Fruit fly (Drosophila melanogaster): ENCODE measurements around the gene Rab11.

Gene Rab11

DNA sequence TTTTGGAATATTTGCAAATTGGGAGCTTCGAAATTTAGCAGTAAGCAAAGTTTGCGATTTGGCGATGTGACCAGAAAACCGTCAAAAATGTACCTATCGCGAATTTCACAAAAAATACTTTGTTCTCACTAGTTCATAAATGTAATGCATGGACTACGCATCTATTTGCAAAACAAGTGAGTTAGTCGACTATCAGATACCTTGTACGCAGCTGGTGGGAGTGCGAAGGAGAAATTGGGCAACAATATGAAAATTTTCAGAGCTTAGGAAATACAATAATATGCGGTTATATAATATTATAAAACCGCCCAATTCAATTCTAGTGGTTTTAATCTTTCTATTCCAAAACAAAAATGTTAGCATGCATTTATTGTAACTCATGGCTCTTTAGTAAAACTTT lies 7.6 kb downstream of the Rab11 start, which contains the start of gene Bdbt (continued):
- TF ChIP-seq fd64A (GFP tag; optimal IDR thresholded peaks at IDR 0.05) (no peak), CG13894 (tag; optimal IDR thresholded peaks at IDR 0.05) (no peak), pum (GFP tag; optimal IDR thresholded peaks at IDR 0.05) (peak; percentile 4), vfl (GFP tag; optimal IDR thresholded peaks at IDR 0.05) (no peak), CG7745 (tag; optimal IDR thresholded peaks at IDR 0.05) (no peak), CG4617 (GFP tag; optimal IDR thresholded peaks at IDR 0.05; ENCODE audit: borderline replicate concordance) (no peak), CG6765 (GFP tag; optimal IDR thresholded peaks at IDR 0.05) (no peak), CG8359 (GFP tag; optimal IDR thresholded peaks at IDR 0.05; ENCODE audit: borderline replicate concordance) (no peak), ci (GFP tag; IDR thresholded peaks at IDR 0.05) (no peak), CG10147 (GFP tag; optimal IDR thresholded peaks at IDR 0.05) (no peak), HmgZ (tag; optimal IDR thresholded peaks at IDR 0.05) (peak; percentile 73), Taf1 (GFP tag; IDR thresholded peaks at IDR 0.05) (no peak), br (optimal IDR thresholded peaks at IDR 0.05) (no peak), zfh2 (GFP tag; optimal IDR thresholded peaks at IDR 0.05) (peak; percentile 62), CG9437 (GFP tag; optimal IDR thresholded peaks at IDR 0.05) (no peak), chm (GFP tag; IDR thresholded peaks at IDR 0.05) (no peak), grn (GFP tag; optimal IDR thresholded peaks at IDR 0.05) (no peak), Gug (GFP tag; IDR thresholded peaks at IDR 0.05) (no peak), pho (GFP tag; optimal IDR thresholded peaks at IDR 0.05) (peak; percentile 38), CG11723 (GFP tag; optimal IDR thresholded peaks at IDR 0.05) (no peak), dysf (GFP tag; IDR thresholded peaks at IDR 0.05) (peak; percentile 32; the same call in 1 of the 3 replicates), CG31388 (GFP tag; optimal IDR thresholded peaks at IDR 0.05) (no peak), CG7963 (GFP tag; IDR thresholded peaks at IDR 0.05; ENCODE audit: partially characterized antibody) (peak; percentile 96), CG10462 (GFP tag; optimal IDR thresholded peaks at IDR 0.05) (no peak), CG7839 (tag; optimal IDR thresholded peaks at IDR 0.05) (no peak), CrebB (tag; optimal IDR thresholded peaks at IDR 0.05) (no peak), CG12299 (tag; optimal IDR thresholded peaks at IDR 0.05) (no peak), MESR4 (GFP tag; optimal IDR thresholded peaks at IDR 0.05) (peak; percentile 5), Kr (GFP tag; optimal IDR thresholded peaks at IDR 0.05) (no peak), dmrt99B (tag; optimal IDR thresholded peaks at IDR 0.05) (no peak), knrl (GFP tag; IDR thresholded peaks at IDR 0.05; ENCODE audit: partially characterized antibody) (peak; percentile 54; the same call in 2 of the 3 replicates), ro (GFP tag; IDR thresholded peaks at IDR 0.05) (no peak), Dfd (GFP tag; optimal IDR thresholded peaks at IDR 0.05) (peak in 1 of 2 experiments; percentile 17), Hsf (GFP tag; optimal IDR thresholded peaks at IDR 0.05) (peak; percentile 33), CG12659 (GFP tag; optimal IDR thresholded peaks at IDR 0.05) (peak; percentile 47), Xrp1 (GFP tag; IDR thresholded peaks at IDR 0.05) (no peak), Chrac-16 (GFP tag; optimal IDR thresholded peaks at IDR 0.05) (peak; percentile 9), Dad (GFP tag; optimal IDR thresholded peaks at IDR 0.05) (peak; percentile 14), emc (GFP tag; optimal IDR thresholded peaks at IDR 0.05) (no peak), wor (GFP tag; IDR thresholded peaks at IDR 0.05) (no peak), Fer2 (tag; optimal IDR thresholded peaks at IDR 0.05) (no peak), CG13287 (GFP tag; IDR thresholded peaks at IDR 0.05; ENCODE audit: partially characterized antibody) (peak; percentile 79), az2 (GFP tag; optimal IDR thresholded peaks at IDR 0.05) (no peak), tna (GFP tag; IDR thresholded peaks at IDR 0.05; ENCODE audit: partially characterized antibody) (peak; percentile 95), lola (GFP tag; optimal IDR thresholded peaks at IDR 0.05) (peak in 1 of 3 experiments; percentile 88), Max (GFP tag; optimal IDR thresholded peaks at IDR 0.05) (peak; percentile 62), CG2120 (GFP tag; optimal IDR thresholded peaks at IDR 0.05) (peak; percentile 69), CG1233 (GFP tag; optimal IDR thresholded peaks at IDR 0.05) (peak; percentile 21), CG9727 (GFP tag; optimal IDR thresholded peaks at IDR 0.05) (peak; percentile 8), CHES-1-like (GFP tag; optimal IDR thresholded peaks at IDR 0.05) (no peak), nerfin-1 (tag; optimal IDR thresholded peaks at IDR 0.05) (no peak)

Measured in whole organism, embryonic.